Worm (Caenorhabditis elegans) whole organism, L4/young adult: Measurements from ENCODE around the gene math-26.

ENCODE experiments used
- W03F9.2 ChIP-seq: fragments of 150-350 bp; optimal IDR thresholded peaks from 2 replicates; lab custom pipeline; 2014; ENCODE audit warnings: missing biosample characterization, missing genetic modification characterization
- dao-5 ChIP-seq: sonication (generic microtip); optimal IDR thresholded peaks from 2 replicates; lab custom pipeline; 2016; ENCODE audit warnings: missing genotype, missing genetic modification characterization, moderate library complexity, missing compliant biosample characterization
- him-1 ChIP-seq: sonication (generic microtip); optimal IDR thresholded peaks from 2 replicates; lab custom pipeline; 2016; ENCODE audit warnings: missing genotype, missing genetic modification reagents, missing genetic modification characterization, missing compliant biosample characterization

DNA sequence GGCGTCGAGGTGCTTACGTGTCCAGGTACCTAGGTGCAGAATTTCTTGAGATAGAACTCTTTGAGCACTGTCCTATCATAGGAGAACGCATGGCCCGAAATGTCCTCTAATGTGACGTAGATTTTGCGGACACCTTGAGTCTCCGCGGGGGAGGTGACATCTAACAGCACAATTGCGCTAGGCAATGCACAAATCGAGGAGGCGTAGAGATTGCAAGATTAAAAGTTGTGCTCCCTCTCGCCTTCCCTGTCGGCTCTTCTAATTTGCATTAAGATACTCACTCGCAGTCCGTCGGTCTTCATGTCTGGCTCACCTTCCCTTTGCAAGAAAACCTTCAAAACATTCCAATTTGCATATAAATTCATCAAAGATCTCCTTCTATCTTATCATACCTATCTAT lies 11.8 kb upstream of the math-26 start, which contains the start of gene F36H5.18:
- no peak for TF ChIP-seq dao-5
- TF ChIP-seq him-1 (tag; lab: Kevin White, UChicago): no peak
- no peak for TF ChIP-seq W03F9.2 (tag; lab: Kevin White, UChicago)
